Worm (Caenorhabditis elegans) whole organism, young adult: ENCODE results near the gene nmr-2.

Experiments
- F49E8.2 ChIP-seq: sonication (generic microtip); optimal IDR thresholded peaks from 3 replicates; lab custom pipeline; 2017; ENCODE audit warnings: missing genetic modification characterization, mild to moderate bottlenecking, missing compliant biosample characterization, antibody characterized with exemption, moderate library complexity; ENCODE audit not compliant: insufficient read depth
- F55B11.4 ChIP-seq: sonication (generic microtip); optimal IDR thresholded peaks from 2 replicates; lab custom pipeline; 2016; ENCODE audit warnings: missing compliant biosample characterization, missing genetic modification characterization, borderline replicate concordance; ENCODE audit not compliant: insufficient read depth
- T07F8.4 ChIP-seq: sonication (generic microtip); optimal IDR thresholded peaks from 2 replicates; lab custom pipeline; 2016; ENCODE audit warnings: mild to moderate bottlenecking, missing genetic modification characterization, moderate library complexity, missing compliant biosample characterization
- T26A5.8 ChIP-seq: sonication (generic microtip); optimal IDR thresholded peaks from 2 replicates; lab custom pipeline; 2016; ENCODE audit warnings: missing genetic modification characterization, missing compliant biosample characterization
- ceh-27 ChIP-seq: fragments of 200-800 bp; sonication (Bioruptor generic); optimal IDR thresholded peaks from 2 replicates; lab custom pipeline; 2018; ENCODE audit warnings: mild to moderate bottlenecking, missing genetic modification characterization, moderate library complexity, missing compliant biosample characterization
- ets-4 ChIP-seq: fragments of 200-800 bp; sonication (Bioruptor generic); optimal IDR thresholded peaks from 2 replicates; lab custom pipeline; 2018; ENCODE audit warnings: mild to moderate bottlenecking, missing genetic modification characterization, missing compliant biosample characterization
- hsf-1 ChIP-seq: fragments of 200-800 bp; sonication (Bioruptor generic); IDR thresholded peaks from 2 replicates; pipeline ENCODE4 v1.3.6; 2022; ENCODE audit warnings: missing genetic modification reagents, missing genetic modification characterization, missing compliant biosample characterization
- lin-35 ChIP-seq, 3 experiments: fragments of 150-350 bp in 2 of 3; sonication (generic microtip) in 1 of 3; optimal IDR thresholded peaks; 2 replicates each; lab custom pipeline; 2014 to 2018; ENCODE audit warnings: missing biosample characterization in 3 of 3, missing genetic modification characterization in 3 of 3, missing genetic modification reagents in 3 of 3
- nfya-2 ChIP-seq: fragments of 200-800 bp; sonication (Bioruptor generic); IDR thresholded peaks from 2 replicates; pipeline ENCODE4 v1.3.6; 2022; ENCODE audit warnings: missing genetic modification reagents, missing genetic modification characterization, missing compliant biosample characterization
- pha-4 ChIP-seq: fragments of 150-350 bp; sonication (generic microtip); optimal IDR thresholded peaks from 2 replicates; lab custom pipeline; 2014; ENCODE audit warnings: missing biosample characterization, missing genetic modification reagents, missing genetic modification characterization
- ztf-25 ChIP-seq: fragments of 200-800 bp; sonication (Bioruptor generic); IDR thresholded peaks from 2 replicates; pipeline ENCODE4 v1.3.6; 2022; ENCODE audit warnings: missing genetic modification reagents, missing genetic modification characterization, missing compliant biosample characterization

DNA sequence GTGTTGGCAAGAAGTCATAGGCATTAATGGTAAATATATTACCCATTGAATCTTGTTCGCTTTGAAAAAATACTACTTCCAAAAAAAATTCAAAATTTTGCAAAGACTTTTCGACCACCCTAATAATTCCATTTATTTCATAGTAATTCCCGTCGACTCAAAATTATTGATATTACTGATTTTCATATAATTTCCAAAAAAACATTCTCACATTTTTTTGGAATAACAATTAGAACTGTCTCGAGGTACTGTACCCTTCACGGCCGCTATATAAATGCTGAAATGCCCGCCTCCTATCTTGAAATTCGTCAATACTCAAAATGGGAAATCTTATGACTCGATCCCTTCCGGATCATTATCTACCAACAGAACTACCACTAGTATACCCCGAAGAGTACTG is 12.1 kb upstream of the nmr-2 start, which contains the start of gene F14H8.4:
- TF ChIP-seq T26A5.8 (no peak), lin-35 (GFP tag; optimal IDR thresholded peaks at IDR 0.05; lab: Kevin White, UChicago) (no peak), pha-4 (tag; lab: Kevin White, UChicago) (no peak), T07F8.4 (tag; lab: Kevin White, UChicago) (no peak), nfya-2 (GFP tag; lab: Robert Waterston, UW) (no peak), ets-4 (GFP tag; lab: Kevin White, UChicago) (no peak), F55B11.4 (tag; lab: Kevin White, UChicago) (no peak), F49E8.2 (no peak), ceh-27 (GFP tag; lab: Kevin White, UChicago) (no peak), ztf-25 (GFP tag; lab: Robert Waterston, UW) (no peak), hsf-1 (GFP tag; lab: Robert Waterston, UW) (no peak)
